Fruit fly (Drosophila melanogaster) whole organism, embryonic: ENCODE results near the gene Sodh2.

ENCODE experiments used
- Adf1 ChIP-seq: fragments of 200-800 bp; sonication (Bioruptor generic); IDR thresholded peaks from 2 replicates; pipeline ENCODE4 v1.3.6; 2022; ENCODE audit warnings: missing biosample characterization, missing genetic modification characterization
- BEAF-32 ChIP-seq: fragments of 200-800 bp; sonication (Bioruptor generic); optimal IDR thresholded peaks from 3 replicates; lab custom pipeline; 2017; ENCODE audit warnings: missing biosample characterization, missing genetic modification characterization, mild to moderate bottlenecking, moderate library complexity, missing genetic modification reagents
- CG11247 ChIP-seq: fragments of 200-800 bp; sonication (Bioruptor generic); IDR thresholded peaks from 2 replicates; pipeline ENCODE4 v1.3.6; 2022; ENCODE audit warnings: missing biosample characterization, missing genetic modification characterization
- CG11723 ChIP-seq: fragments of 200-800 bp; sonication (Bioruptor generic); optimal IDR thresholded peaks from 2 replicates; lab custom pipeline; 2017; ENCODE audit warnings: missing biosample characterization, mild to moderate bottlenecking, missing genetic modification characterization
- CG12104 ChIP-seq: fragments of 200-800 bp; sonication (Bioruptor generic); optimal IDR thresholded peaks from 3 replicates; lab custom pipeline; 2016; ENCODE audit warnings: missing biosample characterization, missing genetic modification characterization
- CG12155 ChIP-seq: fragments of 200-800 bp; sonication (Bioruptor generic); optimal IDR thresholded peaks from 3 replicates; lab custom pipeline; 2016; ENCODE audit warnings: missing biosample characterization, missing genetic modification characterization
- CG12219 ChIP-seq: fragments of 200-800 bp; sonication (Bioruptor generic); optimal IDR thresholded peaks from 3 replicates; lab custom pipeline; 2018; ENCODE audit warnings: missing biosample characterization, mild to moderate bottlenecking, missing genetic modification characterization
- CG12299 ChIP-seq: fragments of 200-800 bp; sonication (Bioruptor generic); optimal IDR thresholded peaks from 2 replicates; lab custom pipeline; 2018; ENCODE audit warnings: missing biosample characterization, mild to moderate bottlenecking, missing genetic modification characterization
- CG12744 ChIP-seq: fragments of 200-800 bp; sonication (Bioruptor generic); optimal IDR thresholded peaks from 2 replicates; lab custom pipeline; 2016; ENCODE audit warnings: missing biosample characterization, missing genetic modification characterization
- CG13894 ChIP-seq: fragments of 200-800 bp; sonication (Bioruptor generic); optimal IDR thresholded peaks from 3 replicates; lab custom pipeline; 2018; ENCODE audit warnings: missing biosample characterization, mild to moderate bottlenecking, missing genetic modification characterization, moderate library complexity
- CG14050 ChIP-seq: fragments of 200-800 bp; sonication (Bioruptor generic); IDR thresholded peaks from 3 replicates; pipeline ENCODE4 v1.3.6; 2022; ENCODE audit warnings: missing biosample characterization, missing genetic modification characterization
- CG17328 ChIP-seq: fragments of 200-800 bp; sonication (Bioruptor generic); IDR thresholded peaks from 2 replicates; pipeline ENCODE4 v1.3.6; 2022; ENCODE audit warnings: missing biosample characterization, missing genetic modification characterization
- CG17385 ChIP-seq: fragments of 200-800 bp; sonication (Bioruptor generic); optimal IDR thresholded peaks from 3 replicates; lab custom pipeline; 2018; ENCODE audit warnings: missing biosample characterization, mild to moderate bottlenecking, missing genetic modification characterization
- CG1792 ChIP-seq: fragments of 200-800 bp; sonication (Bioruptor generic); optimal IDR thresholded peaks from 2 replicates; lab custom pipeline; 2016; ENCODE audit warnings: missing biosample characterization, missing genetic modification characterization
- CG31224 ChIP-seq: fragments of 200-800 bp; sonication (Bioruptor generic); IDR thresholded peaks from 2 replicates; pipeline ENCODE4 v1.3.6; 2022; ENCODE audit warnings: missing biosample characterization, missing genetic modification characterization
- CG32772 ChIP-seq: fragments of 200-800 bp; sonication (Bioruptor generic); IDR thresholded peaks from 2 replicates; pipeline ENCODE4 v1.3.6; 2022; ENCODE audit warnings: missing biosample characterization, missing genetic modification characterization
- CG3281 ChIP-seq: fragments of 200-800 bp; sonication (Bioruptor generic); optimal IDR thresholded peaks from 3 replicates; lab custom pipeline; 2017; ENCODE audit warnings: missing biosample characterization, mild to moderate bottlenecking, missing genetic modification characterization
- CG4424 ChIP-seq: fragments of 200-800 bp; sonication (Bioruptor generic); optimal IDR thresholded peaks from 3 replicates; lab custom pipeline; 2016; ENCODE audit warnings: missing biosample characterization, missing genetic modification characterization
- CG4854 ChIP-seq: fragments of 200-800 bp; sonication (Bioruptor generic); optimal IDR thresholded peaks from 2 replicates; lab custom pipeline; 2016; ENCODE audit warnings: missing biosample characterization, missing genetic modification characterization, inconsistent platforms
- CG7271 ChIP-seq: fragments of 200-800 bp; sonication (Bioruptor generic); optimal IDR thresholded peaks from 2 replicates; lab custom pipeline; 2018; ENCODE audit warnings: missing biosample characterization, mild to moderate bottlenecking, missing genetic modification characterization, moderate library complexity
- CG7839 ChIP-seq: fragments of 200-800 bp; sonication (Bioruptor generic); optimal IDR thresholded peaks from 3 replicates; lab custom pipeline; 2018; ENCODE audit warnings: missing biosample characterization, mild to moderate bottlenecking, missing genetic modification characterization, moderate library complexity
- CG8359 ChIP-seq: fragments of 200-800 bp; sonication (Bioruptor generic); optimal IDR thresholded peaks from 2 replicates; lab custom pipeline; 2017; ENCODE audit warnings: missing biosample characterization, mild to moderate bottlenecking, missing genetic modification characterization, borderline replicate concordance
- CG9727 ChIP-seq: fragments of 200-800 bp; sonication (Bioruptor generic); optimal IDR thresholded peaks from 3 replicates; lab custom pipeline; 2017; ENCODE audit warnings: missing biosample characterization, mild to moderate bottlenecking, missing genetic modification characterization
- D19B ChIP-seq: fragments of 200-800 bp; sonication (Bioruptor generic); optimal IDR thresholded peaks from 2 replicates; lab custom pipeline; 2017; ENCODE audit warnings: missing biosample characterization, mild to moderate bottlenecking, missing genetic modification characterization
- Dip3 ChIP-seq: fragments of 200-800 bp; sonication (Bioruptor generic); optimal IDR thresholded peaks from 3 replicates; lab custom pipeline; 2016; ENCODE audit warnings: missing biosample characterization, missing genetic modification characterization
- H15 ChIP-seq: fragments of 200-800 bp; sonication (Bioruptor generic); IDR thresholded peaks from 3 replicates; pipeline ENCODE4 v1.3.6; 2022; ENCODE audit warnings: missing biosample characterization, missing genetic modification characterization
- HLH3B ChIP-seq: fragments of 200-800 bp; sonication (Bioruptor generic); IDR thresholded peaks from 2 replicates; pipeline ENCODE4 v1.3.6; 2022; ENCODE audit warnings: missing biosample characterization, missing genetic modification characterization
- Meics ChIP-seq: fragments of 200-800 bp; sonication (Bioruptor generic); optimal IDR thresholded peaks from 2 replicates; lab custom pipeline; 2017; ENCODE audit warnings: missing biosample characterization, mild to moderate bottlenecking, missing genetic modification characterization
- Mes4 ChIP-seq: fragments of 200-800 bp; sonication (Bioruptor generic); optimal IDR thresholded peaks from 2 replicates; lab custom pipeline; 2016; ENCODE audit warnings: missing biosample characterization, missing genetic modification characterization
- NC2α ChIP-seq: fragments of 200-800 bp; sonication (Bioruptor generic); optimal IDR thresholded peaks from 2 replicates; lab custom pipeline; 2016; ENCODE audit warnings: missing biosample characterization, missing genetic modification characterization
- Scr ChIP-seq: fragments of 200-800 bp; sonication (Bioruptor generic); IDR thresholded peaks from 2 replicates; pipeline ENCODE4 v1.3.6; 2022; ENCODE audit warnings: missing biosample characterization, missing genetic modification characterization; ENCODE audit not compliant: partially characterized antibody
- Side ChIP-seq: fragments of 200-800 bp; sonication (Bioruptor generic); optimal IDR thresholded peaks from 2 replicates; lab custom pipeline; 2016; ENCODE audit warnings: missing biosample characterization, missing genetic modification characterization
- Six4 ChIP-seq: fragments of 200-800 bp; sonication (Bioruptor generic); optimal IDR thresholded peaks from 2 replicates; lab custom pipeline; 2016; ENCODE audit warnings: missing biosample characterization, missing genetic modification characterization
- Sox100B ChIP-seq: fragments of 200-800 bp; sonication (Bioruptor generic); optimal IDR thresholded peaks from 3 replicates; lab custom pipeline; 2018; ENCODE audit warnings: missing biosample characterization, mild to moderate bottlenecking, missing genetic modification characterization
- YL-1 ChIP-seq: fragments of 200-800 bp; sonication (Bioruptor generic); optimal IDR thresholded peaks from 3 replicates; lab custom pipeline; 2017; ENCODE audit warnings: missing biosample characterization, mild to moderate bottlenecking, missing genetic modification characterization
- amos ChIP-seq: fragments of 200-800 bp; sonication (Bioruptor generic); IDR thresholded peaks from 2 replicates; pipeline ENCODE4 v1.3.6; 2022; ENCODE audit warnings: missing biosample characterization, missing genetic modification characterization; ENCODE audit not compliant: partially characterized antibody
- cad ChIP-seq: fragments of >200 bp; optimal IDR thresholded peaks from 2 replicates; lab custom pipeline; 2017; ENCODE audit warnings: missing biosample characterization, missing genetic modification characterization
- cas ChIP-seq: fragments of 200-800 bp; sonication (Bioruptor generic); IDR thresholded peaks from 2 replicates; pipeline ENCODE4 v1.3.6; 2022; ENCODE audit warnings: missing biosample characterization, missing genetic modification characterization
- crp ChIP-seq, 2 experiments: fragments of 200-800 bp; sonication (Bioruptor generic); optimal IDR thresholded peaks; 2 replicates in 1 of 2; 3 replicates in 1 of 2; lab custom pipeline; 2017; ENCODE audit warnings: missing biosample characterization in 2 of 2, missing genetic modification characterization in 2 of 2, mild to moderate bottlenecking in 1 of 2, moderate library complexity in 1 of 2
- esg ChIP-seq: fragments of 200-800 bp; sonication (Bioruptor generic); conservative IDR thresholded peaks from 2 replicates; pipeline ENCODE4 v1.3.6; 2022; ENCODE audit warnings: missing biosample characterization, missing genetic modification characterization
- gt ChIP-seq: fragments of 200-800 bp; sonication (Bioruptor generic); IDR thresholded peaks from 2 replicates; pipeline ENCODE4 v1.3.6; 2022; ENCODE audit warnings: missing biosample characterization, missing genetic modification characterization
- hkb ChIP-seq, 2 experiments: fragments of 200-800 bp in 1 of 2; fragments of >200 bp in 1 of 2; sonication (Bioruptor generic) in 1 of 2; IDR thresholded peaks in 1 of 2; optimal IDR thresholded peaks in 1 of 2; 2 replicates each; pipeline versions ENCODE4 v1.3.6 to Lab custom; 2017 to 2022; ENCODE audit warnings: missing biosample characterization in 1 of 2, missing genetic modification characterization in 1 of 2
- luna ChIP-seq: fragments of 200-800 bp; sonication (Bioruptor generic); optimal IDR thresholded peaks from 2 replicates; lab custom pipeline; 2016; ENCODE audit warnings: missing biosample characterization, missing genetic modification characterization
- pfk ChIP-seq: fragments of 200-800 bp; sonication (Bioruptor generic); optimal IDR thresholded peaks from 2 replicates; lab custom pipeline; 2018; ENCODE audit warnings: missing biosample characterization, mild to moderate bottlenecking, missing genetic modification characterization, moderate library complexity
- sc ChIP-seq, 3 experiments: fragments of >200 bp in 2 of 3; fragments of 200-800 bp in 1 of 3; sonication (Bioruptor generic) in 1 of 3; optimal IDR thresholded peaks; 2 replicates in 2 of 3; 3 replicates in 1 of 3; lab custom pipeline; 2017; ENCODE audit warnings: mild to moderate bottlenecking in 1 of 3, missing biosample characterization in 1 of 3, missing genetic modification characterization in 1 of 3, missing genetic modification reagents in 1 of 3
- tin ChIP-seq: fragments of 200-800 bp; sonication (Bioruptor generic); optimal IDR thresholded peaks from 3 replicates; lab custom pipeline; 2016; ENCODE audit warnings: missing biosample characterization, missing genetic modification characterization
- vnd ChIP-seq: fragments of 200-800 bp; sonication (Bioruptor generic); IDR thresholded peaks from 3 replicates; pipeline ENCODE4 v1.3.6; 2022; ENCODE audit warnings: missing biosample characterization, missing genetic modification characterization; ENCODE audit not compliant: partially characterized antibody

Sodh2 gene

DNA sequence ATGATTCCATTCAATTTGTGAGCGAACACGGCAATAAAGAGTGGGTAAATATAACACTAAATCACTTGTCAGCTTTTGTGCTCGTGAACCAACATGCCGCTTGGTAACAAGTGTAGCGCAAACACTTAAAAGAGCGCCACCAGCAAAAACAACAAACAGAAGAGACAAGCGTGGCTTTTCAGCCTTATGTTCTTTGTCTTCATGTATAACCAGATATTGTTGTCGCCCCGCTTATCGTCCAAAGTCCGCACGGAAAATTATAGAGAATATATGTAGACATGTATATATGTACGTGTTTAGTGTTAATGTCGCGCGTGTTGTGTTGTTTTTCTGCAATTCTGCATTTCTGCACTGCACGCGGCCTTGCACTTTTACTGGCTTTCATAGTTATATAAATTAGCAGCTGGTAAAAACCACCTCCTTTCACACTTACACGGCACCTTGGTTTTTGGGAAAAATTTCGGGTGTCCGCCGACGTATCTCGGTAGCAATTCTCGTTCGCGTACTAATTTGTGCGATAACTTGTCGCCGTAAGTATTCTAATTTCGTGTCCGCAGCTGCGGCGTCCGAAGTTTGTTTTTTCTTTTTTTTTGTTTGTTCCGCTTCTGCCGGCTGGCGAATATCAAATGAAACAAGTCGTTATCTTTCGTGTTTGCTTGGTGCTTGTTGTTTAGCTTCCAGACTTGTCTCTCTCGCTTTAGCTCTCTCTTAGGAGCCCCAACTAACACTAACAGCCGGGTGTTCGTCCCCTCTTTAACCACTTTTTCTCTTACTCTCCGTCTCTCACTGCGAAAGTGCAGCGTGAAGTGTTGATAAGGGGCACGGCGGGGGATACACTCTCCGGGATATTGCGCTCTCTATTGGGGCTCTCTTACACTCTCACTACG, 12.7 kb downstream of the Sodh2 start (continued):
- no peak for TF ChIP-seq CG4854 (GFP tag; lab: Kevin White, UChicago)
- no peak for TF ChIP-seq CG8359 (GFP tag; lab: Kevin White, UChicago)
- peak; percentile 43 for TF ChIP-seq CG13894 (tag; lab: Kevin White, UChicago)
- no peak for TF ChIP-seq CG12219
- no peak for TF ChIP-seq CG11247 (GFP tag; lab: Robert Waterston, UW)
- peak; percentile 65 for TF ChIP-seq CG17385
- no peak for TF ChIP-seq gt
- no peak for TF ChIP-seq cad (GFP tag; lab: Kevin White, UChicago)
- TF ChIP-seq Mes4 (GFP tag; lab: Kevin White, UChicago): no peak
- TF ChIP-seq CG32772 (GFP tag; lab: Robert Waterston, UW): peak; percentile 21; the same call in 1 of the 2 replicates
- TF ChIP-seq CG1792 (GFP tag; lab: Kevin White, UChicago): no peak
- TF ChIP-seq Adf1: peak; percentile 52; the same call in 1 of the 2 replicates
- TF ChIP-seq CG3281 (GFP tag; lab: Kevin White, UChicago): peak; percentile 0
- TF ChIP-seq BEAF-32 (GFP tag; lab: Kevin White, UChicago): no peak
- no peak for TF ChIP-seq CG12155 (GFP tag; lab: Kevin White, UChicago)
- no peak for TF ChIP-seq vnd (GFP tag; lab: Robert Waterston, UW)
- no peak for TF ChIP-seq CG7271 (tag; lab: Kevin White, UChicago)
- no peak for TF ChIP-seq NC2α
- no peak for TF ChIP-seq amos (GFP tag; lab: Robert Waterston, UW)
- TF ChIP-seq CG4424 (GFP tag; lab: Kevin White, UChicago): peak; percentile 16
- TF ChIP-seq Side (GFP tag; lab: Kevin White, UChicago): peak; percentile 4
- TF ChIP-seq CG31224: 0 out of 2 replicates have a peak, but pooled peaks have one; percentile 16
- TF ChIP-seq luna (GFP tag; lab: Kevin White, UChicago): no peak
- no peak for TF ChIP-seq tin (GFP tag; lab: Kevin White, UChicago)
- no peak for TF ChIP-seq Sox100B (GFP tag; lab: Kevin White, UChicago)
- TF ChIP-seq esg (GFP tag; lab: Robert Waterston, UW): no peak
- TF ChIP-seq CG12299 (tag; lab: Kevin White, UChicago): no peak
- TF ChIP-seq CG12744 (GFP tag; lab: Kevin White, UChicago): peak; percentile 6
- TF ChIP-seq sc (optimal IDR thresholded peaks at IDR 0.05; lab: Kevin White, UChicago): no peak
- no peak for TF ChIP-seq sc (GFP tag; optimal IDR thresholded peaks at IDR 0.05; lab: Kevin White, UChicago)
- TF ChIP-seq Six4 (GFP tag; lab: Kevin White, UChicago): no peak
- TF ChIP-seq CG11723: no peak
- peak; percentile 48 for TF ChIP-seq HLH3B (GFP tag; lab: Robert Waterston, UW)
- 0 out of 2 replicates have a peak, but pooled peaks have one; percentile 13 for TF ChIP-seq Scr (GFP tag; lab: Robert Waterston, UW)
- no peak for TF ChIP-seq crp (GFP tag; optimal IDR thresholded peaks at IDR 0.05; lab: Kevin White, UChicago)
- TF ChIP-seq Meics (GFP tag; lab: Kevin White, UChicago): peak; percentile 31
- no peak for TF ChIP-seq Dip3 (GFP tag; lab: Kevin White, UChicago)
- peak; percentile 50 for TF ChIP-seq CG7839 (tag; lab: Kevin White, UChicago)
- TF ChIP-seq YL-1: no peak
- TF ChIP-seq hkb (optimal IDR thresholded peaks at IDR 0.05; lab: Kevin White, UChicago): no peak
- TF ChIP-seq hkb (GFP tag; IDR thresholded peaks at IDR 0.05; lab: Robert Waterston, UW): peak; percentile 44; the same call in 1 of the 2 replicates
- no peak for TF ChIP-seq CG14050 (GFP tag; lab: Robert Waterston, UW)
- peak; percentile 23 for TF ChIP-seq CG9727 (GFP tag; lab: Kevin White, UChicago)
- peak; percentile 44 for TF ChIP-seq D19B (GFP tag; lab: Kevin White, UChicago)
- no peak for TF ChIP-seq pfk
- no peak for TF ChIP-seq CG12104
- 0 out of 2 replicates have a peak, but pooled peaks have one; percentile 12 for TF ChIP-seq CG17328 (GFP tag; lab: Robert Waterston, UW)
- TF ChIP-seq H15: no peak
- no peak for TF ChIP-seq cas
